Fruit fly (Drosophila melanogaster) whole organism, embryonic: Measurements from ENCODE around the gene RpL4.
A peak's percentile ranks its signal among the peaks of the same experiment; 100 is the strongest.

ENCODE experiments used
- Aef1 ChIP-seq: fragments of 200-800 bp; sonication (Bioruptor generic); IDR thresholded peaks from 3 replicates; pipeline ENCODE4 v1.3.6; 2022; ENCODE audit warnings: missing biosample characterization, missing genetic modification characterization
- BEAF-32 ChIP-seq: fragments of 200-800 bp; sonication (Bioruptor generic); optimal IDR thresholded peaks from 3 replicates; lab custom pipeline; 2017; ENCODE audit warnings: missing biosample characterization, missing genetic modification characterization, mild to moderate bottlenecking, moderate library complexity, missing genetic modification reagents
- CG10267 ChIP-seq: fragments of 200-800 bp; sonication (Bioruptor generic); optimal IDR thresholded peaks from 2 replicates; lab custom pipeline; 2018; ENCODE audit warnings: missing biosample characterization, mild to moderate bottlenecking, missing genetic modification characterization, moderate library complexity
- CG10431 ChIP-seq: fragments of 200-800 bp; sonication (Bioruptor generic); optimal IDR thresholded peaks from 3 replicates; lab custom pipeline; 2018; ENCODE audit warnings: missing biosample characterization, mild to moderate bottlenecking, missing genetic modification characterization
- CG11456 ChIP-seq: fragments of 200-800 bp; sonication (Bioruptor generic); IDR thresholded peaks from 3 replicates; pipeline ENCODE4 v1.3.6; 2022; ENCODE audit warnings: missing biosample characterization, missing genetic modification characterization
- CG11695 ChIP-seq: fragments of 200-800 bp; sonication (Bioruptor generic); IDR thresholded peaks from 3 replicates; pipeline ENCODE4 v1.3.6; 2022; ENCODE audit warnings: missing biosample characterization, missing genetic modification characterization
- CG11696 ChIP-seq: fragments of 200-800 bp; sonication (Bioruptor generic); IDR thresholded peaks from 2 replicates; pipeline ENCODE4 v1.3.6; 2022; ENCODE audit warnings: missing biosample characterization, missing genetic modification characterization
- CG14710 ChIP-seq: fragments of 200-800 bp; sonication (Bioruptor generic); optimal IDR thresholded peaks from 3 replicates; lab custom pipeline; 2019; ENCODE audit warnings: missing biosample characterization, mild to moderate bottlenecking, missing genetic modification characterization, moderate library complexity
- CG14860 ChIP-seq: fragments of 200-800 bp; sonication (Bioruptor generic); IDR thresholded peaks from 3 replicates; pipeline ENCODE4 v1.3.6; 2022; ENCODE audit warnings: missing biosample characterization, missing genetic modification characterization; ENCODE audit not compliant: partially characterized antibody
- CG16813 ChIP-seq: fragments of 200-800 bp; sonication (Bioruptor generic); IDR thresholded peaks from 3 replicates; pipeline ENCODE4 v1.3.6; 2022; ENCODE audit warnings: missing biosample characterization, missing genetic modification characterization; ENCODE audit not compliant: partially characterized antibody
- CG17186 ChIP-seq: fragments of 200-800 bp; sonication (Bioruptor generic); optimal IDR thresholded peaks from 3 replicates; lab custom pipeline; 2017; ENCODE audit warnings: missing biosample characterization, missing genetic modification reagents, missing genetic modification characterization
- CG2116 ChIP-seq: fragments of 200-800 bp; sonication (Bioruptor generic); optimal IDR thresholded peaks from 3 replicates; lab custom pipeline; 2018; ENCODE audit warnings: missing biosample characterization, mild to moderate bottlenecking, missing genetic modification characterization
- CG3163 ChIP-seq: fragments of 200-800 bp; sonication (Bioruptor generic); optimal IDR thresholded peaks from 3 replicates; lab custom pipeline; 2016; ENCODE audit warnings: missing biosample characterization, missing genetic modification characterization
- CG3281 ChIP-seq: fragments of 200-800 bp; sonication (Bioruptor generic); optimal IDR thresholded peaks from 3 replicates; lab custom pipeline; 2017; ENCODE audit warnings: missing biosample characterization, mild to moderate bottlenecking, missing genetic modification characterization
- CG34224 ChIP-seq: fragments of 200-800 bp; sonication (Bioruptor generic); IDR thresholded peaks from 3 replicates; pipeline ENCODE4 v1.3.6; 2022; ENCODE audit warnings: missing biosample characterization, missing genetic modification characterization; ENCODE audit not compliant: partially characterized antibody
- CG8290 ChIP-seq, 3 experiments: fragments of 200-800 bp; sonication (Bioruptor generic); optimal IDR thresholded peaks; 2 replicates each; lab custom pipeline; 2016 to 2019; ENCODE audit warnings: missing biosample characterization in 3 of 3, missing genetic modification characterization in 3 of 3, mild to moderate bottlenecking in 2 of 3, moderate library complexity in 1 of 3
- CG9797 ChIP-seq: fragments of 200-800 bp; sonication (Bioruptor generic); optimal IDR thresholded peaks from 3 replicates; lab custom pipeline; 2018; ENCODE audit warnings: missing biosample characterization, mild to moderate bottlenecking, missing genetic modification characterization
- Deaf1 ChIP-seq: fragments of 200-800 bp; optimal IDR thresholded peaks from 3 replicates; lab custom pipeline; 2019; ENCODE audit warnings: missing biosample characterization, mild to moderate bottlenecking, missing genetic modification characterization, moderate library complexity
- Drgx ChIP-seq: fragments of 200-800 bp; sonication (Bioruptor generic); IDR thresholded peaks from 2 replicates; pipeline ENCODE4 v1.3.6; 2022; ENCODE audit warnings: missing biosample characterization, missing genetic modification characterization
- HLH4C ChIP-seq: fragments of 200-800 bp; sonication (Bioruptor generic); IDR thresholded peaks from 3 replicates; pipeline ENCODE4 v1.3.6; 2022; ENCODE audit warnings: missing biosample characterization, missing genetic modification characterization; ENCODE audit not compliant: partially characterized antibody
- HmgZ ChIP-seq: fragments of 200-800 bp; sonication (Bioruptor generic); optimal IDR thresholded peaks from 2 replicates; lab custom pipeline; 2018; ENCODE audit warnings: missing biosample characterization, mild to moderate bottlenecking, missing genetic modification characterization
- Med ChIP-seq: fragments of 200-800 bp; sonication (Bioruptor generic); peaks from one replicate; lab custom pipeline; 2016; ENCODE audit warnings: missing biosample characterization, missing genetic modification characterization, mild to moderate bottlenecking, inconsistent platforms, moderate library complexity
- NC2α ChIP-seq: fragments of 200-800 bp; sonication (Bioruptor generic); optimal IDR thresholded peaks from 2 replicates; lab custom pipeline; 2016; ENCODE audit warnings: missing biosample characterization, missing genetic modification characterization
- Scr ChIP-seq: fragments of 200-800 bp; sonication (Bioruptor generic); IDR thresholded peaks from 2 replicates; pipeline ENCODE4 v1.3.6; 2022; ENCODE audit warnings: missing biosample characterization, missing genetic modification characterization; ENCODE audit not compliant: partially characterized antibody
- Sin3A ChIP-seq: fragments of >200 bp; optimal IDR thresholded peaks from 2 replicates; lab custom pipeline; 2018
- Sry-δ ChIP-seq: fragments of 200-800 bp; sonication (Bioruptor generic); optimal IDR thresholded peaks from 2 replicates; lab custom pipeline; 2016; ENCODE audit warnings: missing biosample characterization, missing genetic modification characterization
- YL-1 ChIP-seq: fragments of 200-800 bp; sonication (Bioruptor generic); optimal IDR thresholded peaks from 3 replicates; lab custom pipeline; 2017; ENCODE audit warnings: missing biosample characterization, mild to moderate bottlenecking, missing genetic modification characterization
- ato ChIP-seq: fragments of 200-800 bp; sonication (Bioruptor generic); IDR thresholded peaks from 2 replicates; pipeline ENCODE4 v1.3.6; 2022; ENCODE audit warnings: missing biosample characterization, missing genetic modification characterization; ENCODE audit not compliant: partially characterized antibody
- bigmax ChIP-seq: fragments of 200-800 bp; sonication (Bioruptor generic); optimal IDR thresholded peaks from 2 replicates; lab custom pipeline; 2018; ENCODE audit warnings: missing biosample characterization, mild to moderate bottlenecking, missing genetic modification characterization
- crp ChIP-seq, 2 experiments: fragments of 200-800 bp; sonication (Bioruptor generic); optimal IDR thresholded peaks; 2 replicates in 1 of 2; 3 replicates in 1 of 2; lab custom pipeline; 2017; ENCODE audit warnings: missing biosample characterization in 2 of 2, missing genetic modification characterization in 2 of 2, mild to moderate bottlenecking in 1 of 2, moderate library complexity in 1 of 2
- dimm ChIP-seq: fragments of 200-800 bp; sonication (Bioruptor generic); IDR thresholded peaks from 2 replicates; pipeline ENCODE4 v1.3.6; 2022; ENCODE audit warnings: missing biosample characterization, missing genetic modification characterization
- fd102C ChIP-seq: fragments of 200-800 bp; sonication (Bioruptor generic); optimal IDR thresholded peaks from 2 replicates; lab custom pipeline; 2018; ENCODE audit warnings: missing biosample characterization, mild to moderate bottlenecking, missing genetic modification characterization, moderate library complexity
- ftz-f1 ChIP-seq: fragments of 200-800 bp; sonication (Bioruptor generic); optimal IDR thresholded peaks from 2 replicates; lab custom pipeline; 2016; ENCODE audit warnings: missing biosample characterization, missing genetic modification characterization
- gcm ChIP-seq: fragments of 200-800 bp; sonication (Bioruptor generic); optimal IDR thresholded peaks from 2 replicates; lab custom pipeline; 2019; ENCODE audit warnings: missing biosample characterization, mild to moderate bottlenecking, missing genetic modification characterization, moderate library complexity
- gem ChIP-seq: fragments of 200-800 bp; sonication (Bioruptor generic); optimal IDR thresholded peaks from 2 replicates; lab custom pipeline; 2019; ENCODE audit warnings: missing biosample characterization, mild to moderate bottlenecking, missing genetic modification characterization, moderate library complexity
- hbn ChIP-seq: fragments of 200-800 bp; sonication (Bioruptor generic); IDR thresholded peaks from 2 replicates; pipeline ENCODE4 v1.3.6; 2022; ENCODE audit warnings: missing biosample characterization, missing genetic modification characterization; ENCODE audit not compliant: partially characterized antibody
- ind ChIP-seq: fragments of 200-800 bp; sonication (Bioruptor generic); optimal IDR thresholded peaks from 3 replicates; lab custom pipeline; 2016; ENCODE audit warnings: missing biosample characterization, missing genetic modification characterization
- mld ChIP-seq: fragments of 200-800 bp; sonication (Bioruptor generic); IDR thresholded peaks from 3 replicates; pipeline ENCODE4 v1.3.6; 2022; ENCODE audit warnings: missing biosample characterization, missing genetic modification characterization; ENCODE audit not compliant: partially characterized antibody
- nerfin-1 ChIP-seq: fragments of 200-800 bp; sonication (Bioruptor generic); optimal IDR thresholded peaks from 3 replicates; lab custom pipeline; 2019; ENCODE audit warnings: missing biosample characterization, mild to moderate bottlenecking, missing genetic modification characterization, moderate library complexity
- nerfin-2 ChIP-seq: fragments of 200-800 bp; sonication (Bioruptor generic); IDR thresholded peaks from 2 replicates; pipeline ENCODE4 v1.3.6; 2022; ENCODE audit warnings: missing biosample characterization, missing genetic modification characterization; ENCODE audit not compliant: partially characterized antibody
- nmo ChIP-seq: fragments of 200-800 bp; sonication (Bioruptor generic); optimal IDR thresholded peaks from 2 replicates; lab custom pipeline; 2018; ENCODE audit warnings: missing biosample characterization, mild to moderate bottlenecking, missing genetic modification characterization, moderate library complexity
- phol ChIP-seq: fragments of 200-800 bp; sonication (Bioruptor generic); optimal IDR thresholded peaks from 3 replicates; lab custom pipeline; 2018; ENCODE audit warnings: missing biosample characterization, mild to moderate bottlenecking, missing genetic modification characterization, moderate library complexity
- sd ChIP-seq: fragments of 200-800 bp; sonication (Bioruptor generic); optimal IDR thresholded peaks from 3 replicates; lab custom pipeline; 2018; ENCODE audit warnings: missing biosample characterization, mild to moderate bottlenecking, missing genetic modification characterization, moderate library complexity
- sna ChIP-seq: fragments of 200-800 bp; sonication (Bioruptor generic); IDR thresholded peaks from 2 replicates; pipeline ENCODE4 v1.3.6; 2022; ENCODE audit warnings: missing biosample characterization, missing genetic modification characterization; ENCODE audit not compliant: partially characterized antibody
- stwl ChIP-seq: fragments of 200-800 bp; sonication (Bioruptor generic); optimal IDR thresholded peaks from 3 replicates; lab custom pipeline; 2018; ENCODE audit warnings: missing biosample characterization, mild to moderate bottlenecking, missing genetic modification characterization, moderate library complexity
- vnd ChIP-seq: fragments of 200-800 bp; sonication (Bioruptor generic); IDR thresholded peaks from 3 replicates; pipeline ENCODE4 v1.3.6; 2022; ENCODE audit warnings: missing biosample characterization, missing genetic modification characterization; ENCODE audit not compliant: partially characterized antibody
- vvl ChIP-seq: fragments of 200-800 bp; sonication (Bioruptor generic); IDR thresholded peaks from 2 replicates; pipeline ENCODE4 v1.3.6; 2022; ENCODE audit warnings: missing biosample characterization, missing genetic modification characterization
- wdn ChIP-seq: fragments of 200-800 bp; sonication (Bioruptor generic); IDR thresholded peaks from 2 replicates; pipeline ENCODE4 v1.3.6; 2022; ENCODE audit warnings: missing biosample characterization, missing genetic modification characterization

Gene RpL4

dm6 chr3R:27953890-27954289 is 31.3 kb downstream of the RpL4 start, which contains the start of gene CG4951 (continued):
- TF ChIP-seq CG2116 (peak; percentile 68), gcm (GFP tag; lab: Kevin White, UChicago) (no peak), CG14860 (GFP tag; lab: Robert Waterston, UW) (peak; percentile 53; the same call in 2 of the 3 replicates), bigmax (GFP tag; lab: Kevin White, UChicago) (peak; percentile 36), nerfin-2 (GFP tag; lab: Robert Waterston, UW) (peak; percentile 62; the same call in 1 of the 2 replicates), HLH4C (GFP tag; lab: Robert Waterston, UW) (peak; percentile 75), CG10267 (tag; lab: Kevin White, UChicago) (peak; percentile 44), CG34224 (GFP tag; lab: Robert Waterston, UW) (peak; percentile 57; the same call in 2 of the 3 replicates), Scr (GFP tag; lab: Robert Waterston, UW) (peak; percentile 60), NC2α (GFP tag; lab: Kevin White, UChicago) (no peak), fd102C (GFP tag; lab: Kevin White, UChicago) (no peak), ind (no peak), vnd (GFP tag; lab: Robert Waterston, UW) (peak; percentile 36; the same call in 1 of the 3 replicates), CG3281 (no peak), CG9797 (GFP tag; lab: Kevin White, UChicago) (peak; percentile 95), Sin3A (lab: Kevin White, UChicago) (peak; percentile 62), CG11456 (GFP tag; lab: Robert Waterston, UW) (no peak), sna (GFP tag; lab: Robert Waterston, UW) (no peak; the same call in 1 of the 2 replicates), hbn (GFP tag; lab: Robert Waterston, UW) (peak; percentile 49; the same call in 1 of the 2 replicates), CG11695 (GFP tag; lab: Robert Waterston, UW) (no peak), wdn (GFP tag; lab: Robert Waterston, UW) (no peak), Aef1 (GFP tag; lab: Robert Waterston, UW) (peak; percentile 94), Deaf1 (tag; lab: Kevin White, UChicago) (no peak), ftz-f1 (GFP tag; lab: Kevin White, UChicago) (no peak), YL-1 (peak; percentile 26), crp (GFP tag; optimal IDR thresholded peaks at IDR 0.05; lab: Kevin White, UChicago) (peak in 1 of 2 experiments; percentile 20), nmo (GFP tag; lab: Kevin White, UChicago) (peak; percentile 22), dimm (no peak), CG17186 (GFP tag; lab: Kevin White, UChicago) (peak; percentile 70), CG8290 (GFP tag; optimal IDR thresholded peaks at IDR 0.05; lab: Kevin White, UChicago) (no peak), CG8290 (tag; optimal IDR thresholded peaks at IDR 0.05; lab: Kevin White, UChicago) (no peak), Drgx (no peak), ato (GFP tag; lab: Robert Waterston, UW) (0 out of 2 replicates have a peak, but pooled peaks have one; percentile 23), mld (GFP tag; lab: Robert Waterston, UW) (0 out of 3 replicates have a peak, but pooled peaks have one; percentile 27), CG11696 (no peak), sd (no peak), BEAF-32 (peak; percentile 57), nerfin-1 (peak; percentile 19), CG16813 (GFP tag; lab: Robert Waterston, UW) (peak; percentile 36; the same call in 1 of the 3 replicates), CG3163 (no peak), stwl (peak; percentile 64), gem (tag; lab: Kevin White, UChicago) (no peak), phol (tag; lab: Kevin White, UChicago) (peak; percentile 63), Sry-δ (GFP tag; lab: Kevin White, UChicago) (peak; percentile 58), Med (GFP tag; lab: Kevin White, UChicago) (peak; percentile 82), vvl (GFP tag; lab: Robert Waterston, UW) (peak; percentile 34; the same call in 1 of the 2 replicates), CG10431 (GFP tag; lab: Kevin White, UChicago) (no peak), HmgZ (tag; lab: Kevin White, UChicago) (peak; percentile 47), CG14710 (peak; percentile 40)
